Worm (Caenorhabditis elegans) whole organism, midembryonic: ENCODE results near the gene tsp-10.

Experiments
- T22C8.4 ChIP-seq: fragments of 200-800 bp; sonication (Bioruptor generic); IDR thresholded peaks from 2 replicates; pipeline ENCODE4 v1.3.6; 2022; ENCODE audit warnings: missing genetic modification characterization, missing compliant biosample characterization
- cog-1 ChIP-seq: sonication (generic microtip); optimal IDR thresholded peaks from 2 replicates; lab custom pipeline; 2016; ENCODE audit warnings: missing genetic modification characterization, missing compliant biosample characterization
- flt-1 ChIP-seq: fragments of 200-800 bp; sonication (Bioruptor generic); IDR thresholded peaks from 2 replicates; pipeline ENCODE4 v1.3.6; 2022; ENCODE audit warnings: missing genetic modification characterization, missing compliant biosample characterization
- klf-2 ChIP-seq: fragments of 200-800 bp; sonication (Bioruptor generic); conservative IDR thresholded peaks from 2 replicates; pipeline ENCODE4 v1.3.6; 2022; ENCODE audit warnings: missing genetic modification reagents, missing genetic modification characterization, missing compliant biosample characterization
- med-1 ChIP-seq: sonication (generic microtip); optimal IDR thresholded peaks from 2 replicates; lab custom pipeline; 2017; ENCODE audit warnings: missing genetic modification characterization, mild to moderate bottlenecking, missing compliant biosample characterization, antibody characterized with exemption, missing genetic modification reagents; ENCODE audit not compliant: insufficient read depth
- ref-1 ChIP-seq: fragments of 200-800 bp; sonication (Bioruptor generic); conservative IDR thresholded peaks from 2 replicates; pipeline ENCODE4 v1.3.6; 2022; ENCODE audit warnings: missing genetic modification reagents, missing genetic modification characterization, missing compliant biosample characterization
- tab-1 ChIP-seq: fragments of 200-800 bp; sonication (Bioruptor generic); IDR thresholded peaks from 2 replicates; pipeline ENCODE4 v1.3.6; 2022; ENCODE audit warnings: missing genetic modification characterization, missing compliant biosample characterization
- ztf-23 ChIP-seq: fragments of 200-800 bp; sonication (Bioruptor generic); IDR thresholded peaks from 2 replicates; pipeline ENCODE4 v1.3.6; 2022; ENCODE audit warnings: missing genetic modification reagents, missing genetic modification characterization, missing compliant biosample characterization
- ztf-29 ChIP-seq: fragments of 200-800 bp; sonication (Bioruptor generic); IDR thresholded peaks from 2 replicates; pipeline ENCODE4 v1.3.6; 2022; ENCODE audit warnings: missing genetic modification reagents, missing genetic modification characterization, missing compliant biosample characterization

Gene tsp-10

DNA sequence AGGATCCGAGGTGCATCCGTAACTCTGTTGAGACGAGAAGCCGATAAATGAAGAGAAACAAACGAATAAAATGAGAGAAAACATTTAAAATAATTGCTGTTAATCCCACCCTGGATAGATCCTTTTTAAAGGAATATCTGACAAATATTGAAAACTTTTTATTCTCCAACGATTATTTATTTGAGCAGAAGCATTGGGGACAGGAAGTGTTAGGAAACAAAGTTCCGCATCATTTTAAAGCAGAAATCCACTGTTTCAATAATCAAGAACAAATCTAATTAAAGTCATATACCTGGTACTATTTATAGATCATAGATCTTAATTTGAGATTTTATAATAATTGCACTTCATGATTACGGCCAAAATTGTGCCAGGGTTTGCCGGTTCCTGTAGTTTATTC lies 32.5 kb downstream of the tsp-10 start, which contains the start of gene F41G3.20:
TSS of gene F41G3.20 (minus strand) at position 101 of the 400 bp plus-strand sequence.
- TF ChIP-seq ztf-29 (no peak), med-1 (GFP tag; lab: Kevin White, UChicago) (no peak), ref-1 (no peak), T22C8.4 (no peak), tab-1 (GFP tag; lab: Robert Waterston, UW) (no peak), flt-1 (GFP tag; lab: Robert Waterston, UW) (no peak), klf-2 (GFP tag; lab: Robert Waterston, UW) (no peak), ztf-23 (no peak), cog-1 (no peak)

DNA sequence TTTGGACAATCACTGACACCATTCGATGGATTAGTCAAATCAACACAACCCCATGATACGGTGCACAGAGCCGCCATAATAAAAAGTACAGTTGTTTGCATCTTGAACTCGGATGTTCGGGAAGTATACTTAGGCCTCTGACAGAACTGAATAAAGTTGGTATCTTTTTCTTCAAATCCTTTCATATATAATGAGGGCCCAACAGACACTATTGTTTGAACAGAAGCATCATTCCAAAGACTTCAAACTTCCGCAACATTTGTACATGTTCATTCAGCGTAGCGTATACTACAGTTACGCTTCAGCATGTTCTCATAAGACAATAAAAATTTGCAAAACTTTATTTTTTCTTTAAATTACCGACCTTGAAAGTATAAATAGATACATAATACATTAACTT lies 33.6 kb downstream of the tsp-10 start, which contains the start of gene F41G3.19:
TSS of gene F41G3.19 (minus strand) at position 101 of the 400 bp plus-strand sequence.
- no peak for TF ChIP-seq med-1 (GFP tag; lab: Kevin White, UChicago)

DNA sequence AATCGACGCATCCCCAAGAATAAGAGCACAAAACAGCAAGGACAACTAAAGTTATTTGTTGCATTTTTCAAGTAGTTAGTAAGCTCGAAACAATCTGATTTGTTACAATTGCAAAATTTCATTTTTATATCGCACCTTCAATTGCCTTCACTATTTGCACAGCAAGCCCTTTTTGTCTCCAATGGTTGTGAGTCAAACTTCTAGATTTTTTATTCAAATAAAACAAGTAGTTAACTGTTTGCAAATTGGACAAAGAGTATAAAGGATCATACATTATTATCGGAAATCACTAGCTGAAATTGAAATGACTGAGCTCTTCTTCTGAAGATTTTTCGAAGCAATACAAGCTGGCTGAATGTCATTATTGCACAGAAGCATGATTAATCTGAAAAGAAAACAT lies 34.5 kb downstream of the tsp-10 start, which contains the start of gene F41G3.21:
TSS of gene F41G3.21 (minus strand) at position 101 of the 400 bp plus-strand sequence.
- TF ChIP-seq ztf-29: no peak
- no peak for TF ChIP-seq T22C8.4
- TF ChIP-seq med-1 (GFP tag; lab: Kevin White, UChicago): no peak
- no peak for TF ChIP-seq flt-1 (GFP tag; lab: Robert Waterston, UW)
- TF ChIP-seq klf-2 (GFP tag; lab: Robert Waterston, UW): no peak
- TF ChIP-seq ztf-23: no peak
- TF ChIP-seq ref-1: no peak
- TF ChIP-seq tab-1 (GFP tag; lab: Robert Waterston, UW): no peak
- TF ChIP-seq cog-1: no peak

DNA sequence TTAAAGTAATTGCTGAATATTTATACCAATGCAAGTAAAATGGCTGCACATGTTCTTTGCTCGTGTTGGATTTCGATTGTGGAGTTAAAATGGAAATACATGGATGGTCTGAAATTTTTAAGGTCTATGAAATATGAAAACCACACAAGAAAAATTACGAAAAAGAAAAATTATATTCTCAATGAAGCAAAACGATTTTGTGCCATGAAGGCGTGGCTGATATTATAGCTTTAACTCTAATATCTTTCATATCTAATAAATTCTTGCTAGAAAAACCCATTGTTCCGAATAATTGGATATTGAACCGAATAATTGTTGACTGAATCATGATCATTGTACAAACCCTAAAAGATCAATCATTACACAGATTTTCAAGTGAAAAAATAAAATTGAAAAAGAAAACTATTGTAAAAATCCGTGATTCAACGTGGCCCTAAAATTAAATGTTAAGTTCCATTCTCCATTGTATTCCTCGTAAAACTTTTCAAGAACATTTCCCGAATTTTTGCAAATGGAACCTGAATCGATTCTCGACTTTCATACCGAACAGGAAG lies 36.4 kb downstream of the tsp-10 start, which contains the start of the genes srx-95 and fis-1:
TSS of gene srx-95 (minus strand) at position 101 of the 554 bp plus-strand sequence.
TSS of gene fis-1 (plus strand) at position 504 of the 554 bp plus-strand sequence.
- TF ChIP-seq ztf-29: no peak
- TF ChIP-seq ref-1: no peak
- TF ChIP-seq flt-1 (GFP tag; lab: Robert Waterston, UW): no peak
- no peak for TF ChIP-seq T22C8.4
- TF ChIP-seq ztf-23: no peak
- TF ChIP-seq cog-1: no peak
- no peak for TF ChIP-seq tab-1 (GFP tag; lab: Robert Waterston, UW)
- TF ChIP-seq klf-2 (GFP tag; lab: Robert Waterston, UW): no peak
- no peak for TF ChIP-seq med-1 (GFP tag; lab: Kevin White, UChicago)

DNA sequence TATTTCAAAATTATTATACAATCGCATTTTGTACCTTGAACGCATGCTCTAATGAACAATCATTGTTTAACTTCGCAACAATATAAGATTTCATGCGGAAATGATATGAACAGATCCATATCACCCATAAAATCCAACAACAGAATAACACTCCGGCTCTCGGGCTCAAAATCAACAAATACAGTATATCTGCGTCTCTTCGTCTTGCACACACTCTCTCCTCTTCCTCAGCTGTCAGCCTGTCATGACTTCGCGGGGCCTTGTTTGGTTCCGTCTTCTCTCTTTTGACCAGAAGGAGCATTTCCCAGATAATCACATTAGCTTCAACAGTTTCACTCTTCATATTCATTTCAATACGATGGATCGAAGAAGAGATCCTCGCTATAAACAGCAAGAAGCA lies 37.8 kb downstream of the tsp-10 start, which contains the start of gene F41G3.3:
TSS of gene F41G3.3 (plus strand) at position 301 of the 400 bp plus-strand sequence.
- TF ChIP-seq tab-1 (GFP tag; lab: Robert Waterston, UW): no peak
- TF ChIP-seq klf-2 (GFP tag; lab: Robert Waterston, UW): no peak
- no peak for TF ChIP-seq T22C8.4
- no peak for TF ChIP-seq flt-1 (GFP tag; lab: Robert Waterston, UW)
- no peak for TF ChIP-seq ref-1
- no peak for TF ChIP-seq cog-1
- no peak for TF ChIP-seq med-1 (GFP tag; lab: Kevin White, UChicago)
- no peak for TF ChIP-seq ztf-23
- TF ChIP-seq ztf-29: no peak

DNA sequence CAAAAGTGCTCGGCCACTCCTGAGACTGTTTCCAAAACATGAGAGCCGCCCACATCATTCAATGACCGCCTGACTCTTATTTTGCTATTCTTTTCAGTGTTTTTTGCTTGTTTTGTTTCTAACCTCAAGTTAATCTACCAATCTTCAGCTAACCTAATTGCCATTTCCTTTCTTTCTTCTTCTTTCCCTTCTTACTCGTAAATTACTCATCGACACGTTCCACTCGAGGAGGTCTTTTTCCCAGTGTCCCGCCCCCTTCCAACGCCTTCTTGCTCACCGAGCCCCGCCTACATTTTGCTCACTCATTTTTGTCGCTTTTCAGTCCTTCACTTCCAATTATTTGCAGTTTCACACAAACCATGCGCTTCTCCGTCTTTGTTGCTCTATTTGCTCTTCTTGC lies 46.3 kb downstream of the tsp-10 start, which contains the start of gene nlp-50:
TSS of gene nlp-50 (plus strand) at position 301 of the 400 bp plus-strand sequence.
- TF ChIP-seq T22C8.4 (no peak), med-1 (GFP tag; lab: Kevin White, UChicago) (no peak), ztf-23 (no peak), cog-1 (no peak), ref-1 (no peak), ztf-29 (no peak), klf-2 (GFP tag; lab: Robert Waterston, UW) (no peak), flt-1 (GFP tag; lab: Robert Waterston, UW) (no peak)

DNA sequence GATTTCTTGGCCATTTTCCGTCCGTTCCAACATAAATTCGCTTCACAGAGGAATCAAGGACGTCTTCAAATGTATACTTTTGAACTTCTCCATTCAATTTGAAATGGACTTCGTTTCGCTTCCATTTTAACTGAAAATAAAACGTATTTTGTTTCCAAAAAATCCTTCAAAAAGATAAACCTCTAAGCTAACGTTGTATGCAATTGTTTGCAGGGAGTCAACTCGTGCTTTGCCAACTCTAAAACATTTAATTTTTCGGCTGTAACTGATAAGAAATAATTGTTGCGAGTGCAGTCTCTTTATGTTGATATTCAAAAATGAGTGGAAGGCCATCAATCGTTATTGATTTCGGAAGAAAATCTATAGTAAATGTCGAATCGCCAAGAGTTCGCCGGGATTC lies 49.6 kb downstream of the tsp-10 start, which contains the start of gene F41G3.18:
TSS of gene F41G3.18 (plus strand) at position 301 of the 400 bp plus-strand sequence.
- TF ChIP-seq ztf-29: no peak
